Worm (Caenorhabditis elegans) whole organism, L2 larva: ENCODE results near the gene C09G5.7.

Experiments
- aly-2 ChIP-seq: fragments of 150-350 bp; optimal IDR thresholded peaks from 2 replicates; lab custom pipeline; 2014; ENCODE audit warnings: missing biosample characterization, missing genetic modification characterization
- ama-1 ChIP-seq: fragments of 150-350 bp; optimal IDR thresholded peaks from 2 replicates; lab custom pipeline; 2018; ENCODE audit warnings: inconsistent platforms
- fos-1 ChIP-seq: fragments of 150-350 bp; optimal IDR thresholded peaks from 2 replicates; lab custom pipeline; 2014; ENCODE audit warnings: missing biosample characterization, missing genetic modification characterization
- lin-13 ChIP-seq: fragments of 150-350 bp; optimal IDR thresholded peaks from 2 replicates; lab custom pipeline; 2014; ENCODE audit warnings: missing biosample characterization, missing genetic modification reagents, missing genetic modification characterization
- nhr-237 ChIP-seq: fragments of 150-350 bp; optimal IDR thresholded peaks from 2 replicates; lab custom pipeline; 2014; ENCODE audit warnings: missing biosample characterization, missing genetic modification characterization
- nhr-25 ChIP-seq: fragments of 150-350 bp; sonication (generic microtip); optimal IDR thresholded peaks from 3 replicates; lab custom pipeline; 2014; ENCODE audit warnings: missing biosample characterization, missing genetic modification characterization

DNA sequence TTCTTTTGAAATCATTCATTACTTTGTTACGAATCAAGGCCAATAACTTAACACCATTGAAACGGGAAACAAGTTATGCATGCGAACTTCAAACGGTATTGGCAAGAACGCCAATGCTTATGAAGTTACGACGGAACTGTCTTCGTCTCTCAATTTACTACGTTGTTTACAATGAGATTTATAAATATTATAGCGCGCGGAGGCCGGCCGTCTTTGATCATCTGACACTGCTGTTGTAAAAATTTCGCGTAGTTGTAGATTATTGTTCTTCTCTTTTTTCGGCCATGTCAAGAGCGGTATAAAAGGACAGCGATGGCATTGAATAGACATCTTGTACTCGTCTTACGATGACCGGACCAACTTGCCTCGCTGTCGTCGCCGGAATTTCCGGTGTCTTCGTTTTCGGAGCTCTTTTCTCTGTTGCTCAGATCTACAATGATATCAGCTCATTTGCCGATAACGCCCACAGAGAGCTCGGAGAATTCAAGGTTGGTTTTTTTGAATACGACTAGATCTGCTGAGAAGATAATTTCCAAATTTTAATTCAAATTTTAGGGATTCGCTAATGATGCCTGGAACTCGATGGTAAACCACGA, 10.0 kb upstream of the C09G5.7 start, which contains the start of gene col-39:
- TF ChIP-seq nhr-25: peak; percentile 48
- no peak for TF ChIP-seq lin-13 (GFP tag; lab: Kevin White, UChicago)
- TF ChIP-seq fos-1 (tag; lab: Kevin White, UChicago): no peak
- no peak for TF ChIP-seq aly-2 (tag; lab: Kevin White, UChicago)
- TF ChIP-seq ama-1 (lab: Kevin White, UChicago): peak; percentile 41
- TF ChIP-seq nhr-237: no peak
